Fruit fly (Drosophila melanogaster) whole organism, embryonic: ENCODE results near the gene cnc.
A peak's percentile ranks its signal among the peaks of the same experiment; 100 is the strongest.

Experiments
- Abd-B ChIP-seq: fragments of 200-800 bp; sonication (Bioruptor generic); optimal IDR thresholded peaks from 2 replicates; lab custom pipeline; 2018; ENCODE audit warnings: missing biosample characterization, mild to moderate bottlenecking, missing genetic modification characterization, moderate library complexity
- Adf1 ChIP-seq: fragments of 200-800 bp; sonication (Bioruptor generic); IDR thresholded peaks from 2 replicates; pipeline ENCODE4 v1.3.6; 2022; ENCODE audit warnings: missing biosample characterization, missing genetic modification characterization
- Aef1 ChIP-seq: fragments of 200-800 bp; sonication (Bioruptor generic); IDR thresholded peaks from 3 replicates; pipeline ENCODE4 v1.3.6; 2022; ENCODE audit warnings: missing biosample characterization, missing genetic modification characterization
- Bteb2 ChIP-seq: fragments of 200-800 bp; sonication (Bioruptor generic); optimal IDR thresholded peaks from 2 replicates; lab custom pipeline; 2016; ENCODE audit warnings: missing biosample characterization, missing genetic modification characterization
- C15 ChIP-seq: fragments of 200-800 bp; sonication (Bioruptor generic); IDR thresholded peaks from 3 replicates; pipeline ENCODE4 v1.3.6; 2022; ENCODE audit warnings: missing biosample characterization, missing genetic modification characterization
- CG10565 ChIP-seq: fragments of 200-800 bp; sonication (Bioruptor generic); optimal IDR thresholded peaks from 3 replicates; lab custom pipeline; 2016; ENCODE audit warnings: missing biosample characterization, mild to moderate bottlenecking, missing genetic modification characterization
- CG12299 ChIP-seq: fragments of 200-800 bp; sonication (Bioruptor generic); optimal IDR thresholded peaks from 2 replicates; lab custom pipeline; 2018; ENCODE audit warnings: missing biosample characterization, mild to moderate bottlenecking, missing genetic modification characterization
- CG13894 ChIP-seq: fragments of 200-800 bp; sonication (Bioruptor generic); optimal IDR thresholded peaks from 3 replicates; lab custom pipeline; 2018; ENCODE audit warnings: missing biosample characterization, mild to moderate bottlenecking, missing genetic modification characterization, moderate library complexity
- CG17802 ChIP-seq: fragments of 200-800 bp; sonication (Bioruptor generic); optimal IDR thresholded peaks from 2 replicates; lab custom pipeline; 2018; ENCODE audit warnings: missing biosample characterization, mild to moderate bottlenecking, missing genetic modification characterization, moderate library complexity
- CG2202 ChIP-seq: fragments of 200-800 bp; sonication (Bioruptor generic); optimal IDR thresholded peaks from 2 replicates; lab custom pipeline; 2018; ENCODE audit warnings: missing biosample characterization, mild to moderate bottlenecking, missing genetic modification characterization
- CG32767 ChIP-seq: fragments of 200-800 bp; sonication (Bioruptor generic); IDR thresholded peaks from 2 replicates; pipeline ENCODE4 v1.3.6; 2022; ENCODE audit warnings: missing biosample characterization, missing genetic modification characterization
- CG3407 ChIP-seq: fragments of 200-800 bp; sonication (Bioruptor generic); optimal IDR thresholded peaks from 2 replicates; lab custom pipeline; 2018; ENCODE audit warnings: missing biosample characterization, mild to moderate bottlenecking, missing genetic modification characterization
- CG3838 ChIP-seq: fragments of 200-800 bp; sonication (Bioruptor generic); optimal IDR thresholded peaks from 3 replicates; lab custom pipeline; 2016; ENCODE audit warnings: missing biosample characterization, missing genetic modification characterization
- CG4707 ChIP-seq: fragments of 200-800 bp; sonication (Bioruptor generic); optimal IDR thresholded peaks from 2 replicates; lab custom pipeline; 2018; ENCODE audit warnings: missing biosample characterization, mild to moderate bottlenecking, missing genetic modification characterization, moderate library complexity
- CG4820 ChIP-seq: fragments of 200-800 bp; sonication (Bioruptor generic); optimal IDR thresholded peaks from 3 replicates; lab custom pipeline; 2016; ENCODE audit warnings: missing biosample characterization, missing genetic modification characterization
- CG6689 ChIP-seq: fragments of 200-800 bp; sonication (Bioruptor generic); IDR thresholded peaks from 2 replicates; pipeline ENCODE4 v1.3.6; 2022; ENCODE audit warnings: missing biosample characterization, missing genetic modification characterization
- CG7839 ChIP-seq: fragments of 200-800 bp; sonication (Bioruptor generic); optimal IDR thresholded peaks from 3 replicates; lab custom pipeline; 2018; ENCODE audit warnings: missing biosample characterization, mild to moderate bottlenecking, missing genetic modification characterization, moderate library complexity
- CrebB ChIP-seq: fragments of 200-800 bp; sonication (Bioruptor generic); optimal IDR thresholded peaks from 3 replicates; lab custom pipeline; 2018; ENCODE audit warnings: missing biosample characterization, mild to moderate bottlenecking, missing genetic modification characterization
- Dfd ChIP-seq, 2 experiments: fragments of >200 bp; optimal IDR thresholded peaks; 2 replicates each; lab custom pipeline; 2017; ENCODE audit warnings: missing biosample characterization in 2 of 2, missing genetic modification characterization in 2 of 2
- E2f2 ChIP-seq: fragments of 200-800 bp; sonication (Bioruptor generic); IDR thresholded peaks from 2 replicates; pipeline ENCODE4 v1.3.6; 2022; ENCODE audit warnings: missing biosample characterization, missing genetic modification characterization
- HLH54F ChIP-seq: fragments of 200-800 bp; sonication (Bioruptor generic); optimal IDR thresholded peaks from 3 replicates; lab custom pipeline; 2016; ENCODE audit warnings: missing biosample characterization, missing genetic modification characterization
- NC2α ChIP-seq: fragments of 200-800 bp; sonication (Bioruptor generic); optimal IDR thresholded peaks from 2 replicates; lab custom pipeline; 2016; ENCODE audit warnings: missing biosample characterization, missing genetic modification characterization
- NK7.1 ChIP-seq: fragments of 200-800 bp; sonication (Bioruptor generic); optimal IDR thresholded peaks from 3 replicates; lab custom pipeline; 2016; ENCODE audit warnings: missing biosample characterization, missing genetic modification characterization
- Nf-YB ChIP-seq: fragments of 200-800 bp; sonication (Bioruptor generic); optimal IDR thresholded peaks from 3 replicates; lab custom pipeline; 2019; ENCODE audit warnings: missing biosample characterization, mild to moderate bottlenecking, missing genetic modification characterization, moderate library complexity
- Nf-YC ChIP-seq: fragments of 200-800 bp; optimal IDR thresholded peaks from 3 replicates; lab custom pipeline; 2019; ENCODE audit warnings: missing biosample characterization, mild to moderate bottlenecking, missing genetic modification characterization, moderate library complexity
- Rfx ChIP-seq: fragments of 200-800 bp; sonication (Bioruptor generic); IDR thresholded peaks from 2 replicates; pipeline ENCODE4 v1.3.6; 2022; ENCODE audit warnings: missing biosample characterization, missing genetic modification characterization
- Spps ChIP-seq: fragments of 200-800 bp; sonication (Bioruptor generic); optimal IDR thresholded peaks from 2 replicates; lab custom pipeline; 2018; ENCODE audit warnings: missing biosample characterization, mild to moderate bottlenecking, missing genetic modification characterization
- TFAM ChIP-seq: fragments of 200-800 bp; sonication (Bioruptor generic); optimal IDR thresholded peaks from 2 replicates; lab custom pipeline; 2017; ENCODE audit warnings: missing biosample characterization, missing genetic modification characterization, inconsistent platforms
- Taf1 ChIP-seq: fragments of 200-800 bp; sonication (Bioruptor generic); IDR thresholded peaks from 2 replicates; pipeline ENCODE4 v1.3.6; 2022; ENCODE audit warnings: missing biosample characterization, missing genetic modification characterization
- Tbp ChIP-seq: fragments of >200 bp; optimal IDR thresholded peaks from 2 replicates; lab custom pipeline; 2018; ENCODE audit warnings: missing biosample characterization, missing genetic modification characterization
- aop ChIP-seq: fragments of 200-800 bp; sonication (Bioruptor generic); IDR thresholded peaks from 2 replicates; pipeline ENCODE4 v1.3.6; 2022; ENCODE audit warnings: missing biosample characterization, missing genetic modification characterization
- ara ChIP-seq: fragments of 200-800 bp; sonication (Bioruptor generic); IDR thresholded peaks from 2 replicates; pipeline ENCODE4 v1.3.6; 2022; ENCODE audit warnings: missing biosample characterization, missing genetic modification characterization
- bbx ChIP-seq: fragments of 200-800 bp; sonication (Bioruptor generic); IDR thresholded peaks from 2 replicates; pipeline ENCODE4 v1.3.6; 2022; ENCODE audit warnings: missing biosample characterization, missing genetic modification characterization; ENCODE audit not compliant: partially characterized antibody
- crc ChIP-seq: fragments of 200-800 bp; sonication (Bioruptor generic); optimal IDR thresholded peaks from 2 replicates; lab custom pipeline; 2016; ENCODE audit warnings: missing biosample characterization, missing genetic modification characterization
- dan ChIP-seq: fragments of 200-800 bp; sonication (Bioruptor generic); IDR thresholded peaks from 2 replicates; pipeline ENCODE4 v1.3.6; 2022; ENCODE audit warnings: missing biosample characterization, missing genetic modification characterization
- dati ChIP-seq: fragments of 200-800 bp; sonication (Bioruptor generic); IDR thresholded peaks from 2 replicates; pipeline ENCODE4 v1.3.6; 2022; ENCODE audit warnings: missing biosample characterization, missing genetic modification characterization
- disco-r ChIP-seq: fragments of 200-800 bp; sonication (Bioruptor generic); optimal IDR thresholded peaks from 2 replicates; lab custom pipeline; 2016; ENCODE audit warnings: missing biosample characterization, missing genetic modification characterization
- ftz-f1 ChIP-seq: fragments of 200-800 bp; sonication (Bioruptor generic); optimal IDR thresholded peaks from 2 replicates; lab custom pipeline; 2016; ENCODE audit warnings: missing biosample characterization, missing genetic modification characterization
- ind ChIP-seq: fragments of 200-800 bp; sonication (Bioruptor generic); optimal IDR thresholded peaks from 3 replicates; lab custom pipeline; 2016; ENCODE audit warnings: missing biosample characterization, missing genetic modification characterization
- insv ChIP-seq, 2 experiments: fragments of 200-800 bp; sonication (Bioruptor generic); optimal IDR thresholded peaks; 3 replicates each; lab custom pipeline; 2016 to 2018; ENCODE audit warnings: missing biosample characterization in 2 of 2, missing genetic modification characterization in 2 of 2
- nom ChIP-seq: fragments of 200-800 bp; sonication (Bioruptor generic); optimal IDR thresholded peaks from 2 replicates; lab custom pipeline; 2017; ENCODE audit warnings: missing biosample characterization, missing genetic modification characterization, mild to moderate bottlenecking, moderate library complexity, missing genetic modification reagents
- oc ChIP-seq: fragments of 200-800 bp; sonication (Bioruptor generic); optimal IDR thresholded peaks from 2 replicates; lab custom pipeline; 2018; ENCODE audit warnings: missing biosample characterization, mild to moderate bottlenecking, missing genetic modification characterization, moderate library complexity
- onecut ChIP-seq: fragments of 200-800 bp; sonication (Bioruptor generic); IDR thresholded peaks from 2 replicates; pipeline ENCODE4 v1.3.6; 2022; ENCODE audit warnings: missing biosample characterization, missing genetic modification characterization
- pho ChIP-seq: fragments of 200-800 bp; sonication (Bioruptor generic); optimal IDR thresholded peaks from 2 replicates; lab custom pipeline; 2016; ENCODE audit warnings: missing biosample characterization, missing genetic modification characterization
- psq ChIP-seq: fragments of 200-800 bp; sonication (Bioruptor generic); optimal IDR thresholded peaks from 2 replicates; lab custom pipeline; 2017; ENCODE audit warnings: missing biosample characterization, missing genetic modification characterization
- row ChIP-seq: fragments of 200-800 bp; sonication (Bioruptor generic); IDR thresholded peaks from 3 replicates; pipeline ENCODE4 v1.3.6; 2022; ENCODE audit warnings: missing biosample characterization, missing genetic modification characterization
- run ChIP-seq: fragments of 200-800 bp; sonication (Bioruptor generic); optimal IDR thresholded peaks from 3 replicates; lab custom pipeline; 2018; ENCODE audit warnings: missing biosample characterization, mild to moderate bottlenecking, missing genetic modification characterization
- shn ChIP-seq: fragments of 200-800 bp; sonication (Bioruptor generic); optimal IDR thresholded peaks from 3 replicates; lab custom pipeline; 2016; ENCODE audit warnings: missing biosample characterization, missing genetic modification characterization
- so ChIP-seq: fragments of 200-800 bp; sonication (Bioruptor generic); IDR thresholded peaks from 3 replicates; pipeline ENCODE4 v1.3.6; 2022; ENCODE audit warnings: missing biosample characterization, missing genetic modification characterization
- sug ChIP-seq: fragments of 200-800 bp; optimal IDR thresholded peaks from 2 replicates; lab custom pipeline; 2019; ENCODE audit warnings: missing biosample characterization, mild to moderate bottlenecking, missing genetic modification characterization, moderate library complexity
- wek ChIP-seq: fragments of 200-800 bp; sonication (Bioruptor generic); optimal IDR thresholded peaks from 3 replicates; lab custom pipeline; 2018; ENCODE audit warnings: missing biosample characterization, mild to moderate bottlenecking, missing genetic modification characterization, moderate library complexity

Gene cnc

DNA sequence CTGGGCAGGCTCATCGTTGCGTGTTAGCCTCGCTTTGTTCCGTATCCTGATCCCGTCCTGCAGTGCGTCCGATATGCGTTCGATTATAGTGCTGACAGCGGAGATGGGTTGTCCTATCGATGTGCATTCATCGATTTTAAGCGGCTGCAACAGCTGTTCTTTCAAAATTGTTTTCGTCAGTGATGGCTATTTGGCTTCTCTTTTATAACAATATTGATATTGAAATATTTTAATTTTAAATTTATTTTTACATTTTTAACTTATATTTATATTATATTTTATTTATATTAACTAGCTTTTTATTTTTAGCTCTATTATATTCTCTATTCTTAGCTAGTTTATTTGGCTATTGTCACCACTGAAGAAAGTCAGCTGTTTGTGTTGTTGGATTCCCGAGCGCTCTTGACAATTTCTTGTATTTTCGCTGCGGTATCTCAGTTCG lies 31.5 kb upstream of the cnc start, which contains the start of the genes wda and Pex11c:
Gene wda (minus strand): TSS at position 102 of the 442 bp plus-strand sequence.
Gene Pex11c (plus strand): TSS at position 380 of the 442 bp plus-strand sequence.
- TF ChIP-seq oc (tag; lab: Kevin White, UChicago) (peak; percentile 85), Dfd (GFP tag; optimal IDR thresholded peaks at IDR 0.05; lab: Kevin White, UChicago) (no peak), ara (peak; percentile 68), row (GFP tag; lab: Robert Waterston, UW) (peak; percentile 94), dati (GFP tag; lab: Robert Waterston, UW) (no peak), run (tag; lab: Kevin White, UChicago) (peak; percentile 77), CG10565 (no peak), Nf-YC (peak; percentile 78), Tbp (no peak), CrebB (tag; lab: Kevin White, UChicago) (peak; percentile 29), CG3838 (GFP tag; lab: Kevin White, UChicago) (peak; percentile 26), Spps (peak; percentile 66), CG17802 (no peak), shn (GFP tag; lab: Kevin White, UChicago) (no peak), aop (GFP tag; lab: Robert Waterston, UW) (no peak), so (GFP tag; lab: Robert Waterston, UW) (peak; percentile 91; the same call in 2 of the 3 replicates), crc (no peak), ftz-f1 (no peak), Rfx (GFP tag; lab: Robert Waterston, UW) (peak; percentile 90), CG4820 (GFP tag; lab: Kevin White, UChicago) (peak; percentile 58), Taf1 (GFP tag; lab: Robert Waterston, UW) (peak; percentile 46), onecut (peak; percentile 54; the same call in 1 of the 2 replicates), CG6689 (GFP tag; lab: Robert Waterston, UW) (peak; percentile 89), TFAM (GFP tag; lab: Kevin White, UChicago) (no peak), Aef1 (GFP tag; lab: Robert Waterston, UW) (peak; percentile 84), Nf-YB (GFP tag; lab: Kevin White, UChicago) (peak; percentile 77), dan (GFP tag; lab: Robert Waterston, UW) (no peak), CG2202 (tag; lab: Kevin White, UChicago) (peak; percentile 70), nom (GFP tag; lab: Kevin White, UChicago) (no peak), NK7.1 (GFP tag; lab: Kevin White, UChicago) (no peak), CG32767 (peak; percentile 88; the same call in 1 of the 2 replicates), sug (peak; percentile 84), CG13894 (tag; lab: Kevin White, UChicago) (no peak), NC2α (no peak), bbx (GFP tag; lab: Robert Waterston, UW) (peak; percentile 73), pho (GFP tag; lab: Kevin White, UChicago) (no peak), CG3407 (GFP tag; lab: Kevin White, UChicago) (peak; percentile 82), E2f2 (peak; percentile 73), CG4707 (GFP tag; lab: Kevin White, UChicago) (no peak), ind (GFP tag; lab: Kevin White, UChicago) (peak; percentile 81), C15 (GFP tag; lab: Robert Waterston, UW) (0 out of 3 replicates have a peak, but pooled peaks have one; percentile 8), insv (GFP tag; optimal IDR thresholded peaks at IDR 0.05; lab: Kevin White, UChicago) (peak in 1 of 2 experiments; percentile 52), wek (no peak), HLH54F (GFP tag; lab: Kevin White, UChicago) (no peak), CG12299 (tag; lab: Kevin White, UChicago) (peak; percentile 77), Adf1 (GFP tag; lab: Robert Waterston, UW) (peak; percentile 59), Abd-B (GFP tag; lab: Kevin White, UChicago) (no peak), disco-r (no peak), Bteb2 (GFP tag; lab: Kevin White, UChicago) (peak; percentile 6), psq (GFP tag; lab: Kevin White, UChicago) (peak; percentile 61), CG7839 (peak; percentile 89)
